Worm (Caenorhabditis elegans) whole organism, young adult: ENCODE results near the gene F11C7.6.

ENCODE experiments used
- B0035.1 ChIP-seq: sonication (generic microtip); optimal IDR thresholded peaks from 2 replicates; lab custom pipeline; 2016; ENCODE audit warnings: missing genetic modification characterization, mild to moderate bottlenecking, missing compliant biosample characterization, missing genotype, missing genetic modification reagents
- B0261.1 ChIP-seq: sonication (generic microtip); optimal IDR thresholded peaks from 2 replicates; lab custom pipeline; 2016; ENCODE audit warnings: mild to moderate bottlenecking, missing genetic modification characterization, moderate library complexity, missing compliant biosample characterization
- B0336.3 ChIP-seq: fragments of 200-800 bp; sonication (Bioruptor generic); IDR thresholded peaks from 2 replicates; pipeline ENCODE4 v1.3.6; 2022; ENCODE audit warnings: missing genetic modification characterization, missing compliant biosample characterization
- D2030.7 ChIP-seq: fragments of 200-800 bp; sonication (Bioruptor generic); IDR thresholded peaks from 2 replicates; pipeline ENCODE4 v1.3.6; 2022; ENCODE audit warnings: missing genetic modification reagents, missing genetic modification characterization, missing compliant biosample characterization
- F49E8.2 ChIP-seq: sonication (generic microtip); optimal IDR thresholded peaks from 3 replicates; lab custom pipeline; 2017; ENCODE audit warnings: missing genetic modification characterization, mild to moderate bottlenecking, missing compliant biosample characterization, antibody characterized with exemption, moderate library complexity; ENCODE audit not compliant: insufficient read depth
- Y53G8AR.9 ChIP-seq: fragments of 200-800 bp; sonication (Bioruptor generic); conservative IDR thresholded peaks from 2 replicates; pipeline ENCODE4 v1.3.6; 2022; ENCODE audit warnings: missing genetic modification reagents, missing genetic modification characterization, missing compliant biosample characterization
- Y56A3A.18 ChIP-seq: fragments of 200-800 bp; sonication (Bioruptor generic); IDR thresholded peaks from 2 replicates; pipeline ENCODE4 v1.3.6; 2022; ENCODE audit warnings: missing genetic modification reagents, missing genetic modification characterization, missing compliant biosample characterization
- ZK185.1 ChIP-seq: sonication (generic microtip); optimal IDR thresholded peaks from 2 replicates; lab custom pipeline; 2016; ENCODE audit warnings: mild to moderate bottlenecking, missing genetic modification characterization, missing compliant biosample characterization; ENCODE audit not compliant: poor library complexity, severe bottlenecking
- akir-1 ChIP-seq: fragments of 200-800 bp; sonication (Bioruptor generic); optimal IDR thresholded peaks from 2 replicates; lab custom pipeline; 2018; ENCODE audit warnings: mild to moderate bottlenecking, missing genetic modification characterization, moderate library complexity, missing compliant biosample characterization
- ama-1 ChIP-seq, 3 experiments: fragments of 150-350 bp in 1 of 3; sonication (generic microtip) in 2 of 3; optimal IDR thresholded peaks; 2 replicates each; lab custom pipeline; 2014 to 2018; ENCODE audit warnings: missing biosample characterization in 2 of 3, missing genetic modification characterization in 2 of 3, missing genetic modification reagents in 2 of 3
- attf-5 ChIP-seq: fragments of 200-800 bp; sonication (Bioruptor generic); optimal IDR thresholded peaks from 2 replicates; lab custom pipeline; 2018; ENCODE audit warnings: mild to moderate bottlenecking, missing genetic modification characterization, missing compliant biosample characterization
- attf-6 ChIP-seq: fragments of 200-800 bp; sonication (Bioruptor generic); IDR thresholded peaks from 2 replicates; pipeline ENCODE4 v1.3.6; 2022; ENCODE audit warnings: missing genetic modification reagents, missing genetic modification characterization, missing compliant biosample characterization
- bed-1 ChIP-seq: fragments of 200-800 bp; sonication (Bioruptor generic); IDR thresholded peaks from 2 replicates; pipeline ENCODE4 v1.3.6; 2022; ENCODE audit warnings: missing genetic modification reagents, missing genetic modification characterization, missing compliant biosample characterization
- bed-2 ChIP-seq: fragments of 200-800 bp; sonication (Bioruptor generic); IDR thresholded peaks from 2 replicates; pipeline ENCODE4 v1.3.6; 2022; ENCODE audit warnings: missing genetic modification reagents, missing genetic modification characterization, missing compliant biosample characterization
- ceh-100 ChIP-seq: fragments of 200-800 bp; sonication (Bioruptor generic); IDR thresholded peaks from 2 replicates; pipeline ENCODE4 v1.3.6; 2022; ENCODE audit warnings: missing genetic modification reagents, missing genetic modification characterization, missing compliant biosample characterization
- ceh-40 ChIP-seq: fragments of 200-800 bp; sonication (Bioruptor generic); IDR thresholded peaks from 2 replicates; pipeline ENCODE4 v1.3.6; 2022; ENCODE audit warnings: missing genetic modification characterization, missing compliant biosample characterization
- chd-7 ChIP-seq: sonication (generic microtip); optimal IDR thresholded peaks from 2 replicates; lab custom pipeline; 2016; ENCODE audit warnings: mild to moderate bottlenecking, missing genetic modification characterization, moderate library complexity, missing compliant biosample characterization
- dpff-1 ChIP-seq: sonication (generic microtip); optimal IDR thresholded peaks from 2 replicates; lab custom pipeline; 2017; ENCODE audit warnings: mild to moderate bottlenecking, missing genetic modification characterization, missing compliant biosample characterization
- dpl-1 ChIP-seq: fragments of 150-350 bp; optimal IDR thresholded peaks from 2 replicates; lab custom pipeline; 2014; ENCODE audit warnings: missing biosample characterization, missing genetic modification reagents, missing genetic modification characterization
- ekl-4 ChIP-seq: fragments of 200-800 bp; sonication (Bioruptor generic); IDR thresholded peaks from 2 replicates; pipeline ENCODE4 v1.3.6; 2022; ENCODE audit warnings: missing genetic modification reagents, missing genetic modification characterization, missing compliant biosample characterization
- gei-17 ChIP-seq: fragments of 200-800 bp; sonication (Bioruptor generic); optimal IDR thresholded peaks from 2 replicates; lab custom pipeline; 2018; ENCODE audit warnings: mild to moderate bottlenecking, missing genetic modification characterization, missing compliant biosample characterization
- him-1 ChIP-seq: sonication (generic microtip); optimal IDR thresholded peaks from 2 replicates; lab custom pipeline; 2016; ENCODE audit warnings: missing genotype, missing genetic modification reagents, missing genetic modification characterization, missing compliant biosample characterization
- hlh-12 ChIP-seq: sonication (generic microtip); optimal IDR thresholded peaks from 2 replicates; lab custom pipeline; 2016; ENCODE audit warnings: missing genetic modification characterization, missing compliant biosample characterization
- hlh-26 ChIP-seq: fragments of 200-800 bp; sonication (Bioruptor generic); conservative IDR thresholded peaks from 2 replicates; pipeline ENCODE4 v1.3.6; 2022; ENCODE audit warnings: missing genetic modification reagents, missing genetic modification characterization, missing compliant biosample characterization
- hrde-1 ChIP-seq: sonication (generic microtip); optimal IDR thresholded peaks from 2 replicates; lab custom pipeline; 2016; ENCODE audit warnings: missing genetic modification characterization, mild to moderate bottlenecking, missing compliant biosample characterization, moderate library complexity, missing genotype, missing genetic modification reagents, borderline replicate concordance
- lin-40 ChIP-seq: sonication (generic microtip); optimal IDR thresholded peaks from 2 replicates; lab custom pipeline; 2016; ENCODE audit warnings: missing genetic modification characterization, mild to moderate bottlenecking, missing compliant biosample characterization, missing genotype, missing genetic modification reagents
- madf-8 ChIP-seq: fragments of 200-800 bp; sonication (Bioruptor generic); conservative IDR thresholded peaks from 2 replicates; pipeline ENCODE4 v1.3.6; 2022; ENCODE audit warnings: missing genetic modification reagents, missing genetic modification characterization, missing compliant biosample characterization
- mcd-1 ChIP-seq: fragments of 200-800 bp; sonication (Bioruptor generic); IDR thresholded peaks from 2 replicates; pipeline ENCODE4 v1.3.6; 2022; ENCODE audit warnings: missing genetic modification reagents, missing genetic modification characterization, missing compliant biosample characterization
- nfya-1 ChIP-seq: sonication (generic microtip); optimal IDR thresholded peaks from 2 replicates; lab custom pipeline; 2017; ENCODE audit warnings: antibody characterized with exemption, missing compliant biosample characterization, missing genetic modification characterization, borderline replicate concordance; ENCODE audit not compliant: insufficient read depth
- nfya-2 ChIP-seq: fragments of 200-800 bp; sonication (Bioruptor generic); IDR thresholded peaks from 2 replicates; pipeline ENCODE4 v1.3.6; 2022; ENCODE audit warnings: missing genetic modification reagents, missing genetic modification characterization, missing compliant biosample characterization
- nfyb-1 ChIP-seq: fragments of 200-800 bp; sonication (Bioruptor generic); IDR thresholded peaks from 2 replicates; pipeline ENCODE4 v1.3.6; 2022; ENCODE audit warnings: missing genetic modification reagents, missing genetic modification characterization, missing compliant biosample characterization
- nhr-90 ChIP-seq: sonication (generic microtip); optimal IDR thresholded peaks from 2 replicates; lab custom pipeline; 2016; ENCODE audit warnings: missing genotype, mild to moderate bottlenecking, missing genetic modification characterization, missing compliant biosample characterization
- pbrm-1 ChIP-seq: fragments of 200-800 bp; sonication (Bioruptor generic); IDR thresholded peaks from 2 replicates; pipeline ENCODE4 v1.3.6; 2022; ENCODE audit warnings: missing genetic modification reagents, missing genetic modification characterization, missing compliant biosample characterization
- pha-4 ChIP-seq: fragments of 150-350 bp; sonication (generic microtip); optimal IDR thresholded peaks from 2 replicates; lab custom pipeline; 2014; ENCODE audit warnings: missing biosample characterization, missing genetic modification reagents, missing genetic modification characterization
- sdz-38 ChIP-seq: sonication (generic microtip); optimal IDR thresholded peaks from 2 replicates; lab custom pipeline; 2016; ENCODE audit warnings: missing genotype, missing genetic modification characterization, missing compliant biosample characterization
- snpc-1.1 ChIP-seq: sonication (generic microtip); optimal IDR thresholded peaks from 2 replicates; lab custom pipeline; 2017; ENCODE audit warnings: missing genetic modification characterization, mild to moderate bottlenecking, missing compliant biosample characterization, antibody characterized with exemption, moderate library complexity, missing genotype, missing genetic modification reagents; ENCODE audit not compliant: insufficient read depth
- snpc-1.3 ChIP-seq: sonication (generic microtip); optimal IDR thresholded peaks from 2 replicates; lab custom pipeline; 2017; ENCODE audit warnings: missing genetic modification characterization, mild to moderate bottlenecking, missing compliant biosample characterization, antibody characterized with exemption, moderate library complexity, missing genotype, missing genetic modification reagents; ENCODE audit not compliant: insufficient read depth
- somi-1 ChIP-seq: fragments of 200-800 bp; sonication (Bioruptor generic); optimal IDR thresholded peaks from 2 replicates; lab custom pipeline; 2018; ENCODE audit warnings: mild to moderate bottlenecking, missing genetic modification characterization, missing compliant biosample characterization
- sptf-2 ChIP-seq: fragments of 200-800 bp; sonication (Bioruptor generic); optimal IDR thresholded peaks from 2 replicates; lab custom pipeline; 2018; ENCODE audit warnings: mild to moderate bottlenecking, missing genetic modification characterization, missing compliant biosample characterization
- tlf-1 ChIP-seq: fragments of 200-800 bp; sonication (Bioruptor generic); optimal IDR thresholded peaks from 2 replicates; lab custom pipeline; 2018; ENCODE audit warnings: mild to moderate bottlenecking, missing genetic modification characterization, missing compliant biosample characterization
- unc-62 ChIP-seq: fragments of 150-350 bp; optimal IDR thresholded peaks from 2 replicates; lab custom pipeline; 2014; ENCODE audit warnings: missing biosample characterization, missing genetic modification reagents, missing genetic modification characterization
- zfh-2 ChIP-seq: fragments of 200-800 bp; sonication (Bioruptor generic); conservative IDR thresholded peaks from 2 replicates; pipeline ENCODE4 v1.3.6; 2022; ENCODE audit warnings: missing genetic modification reagents, missing genetic modification characterization, missing compliant biosample characterization
- ztf-25 ChIP-seq: fragments of 200-800 bp; sonication (Bioruptor generic); IDR thresholded peaks from 2 replicates; pipeline ENCODE4 v1.3.6; 2022; ENCODE audit warnings: missing genetic modification reagents, missing genetic modification characterization, missing compliant biosample characterization

The F11C7.6 gene

DNA sequence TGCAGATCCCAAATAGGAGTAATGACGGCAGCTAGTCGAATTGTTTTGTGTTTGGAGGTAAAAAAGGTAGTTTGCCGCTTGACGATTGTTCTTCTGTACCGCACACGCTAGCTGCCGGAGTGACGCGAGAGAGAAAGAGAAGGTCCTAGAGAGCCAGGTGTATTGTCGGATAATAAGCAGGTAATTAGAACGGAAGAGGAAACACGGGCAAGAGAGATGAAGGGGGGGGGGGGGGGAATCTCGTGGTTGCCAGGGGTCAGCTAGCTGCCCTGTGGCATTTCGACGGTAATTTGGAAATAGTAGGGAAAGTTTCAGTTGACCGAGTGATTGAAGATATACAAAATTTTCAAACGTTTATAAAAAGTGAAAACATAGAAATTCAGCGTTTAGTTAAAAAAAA, 12.5 kb downstream of the F11C7.6 start, which contains the start of gene crb-1:
Gene crb-1, minus strand, starts transcription at position 147 of the 400 bp plus-strand sequence.
- TF ChIP-seq snpc-1.1 (no peak), madf-8 (no peak), hlh-26 (GFP tag; lab: Robert Waterston, UW) (no peak), him-1 (no peak), zfh-2 (GFP tag; lab: Robert Waterston, UW) (no peak), F49E8.2 (tag; lab: Kevin White, UChicago) (no peak), ceh-100 (GFP tag; lab: Robert Waterston, UW) (no peak), hrde-1 (no peak), attf-5 (no peak), sdz-38 (tag; lab: Kevin White, UChicago) (no peak), bed-1 (GFP tag; lab: Robert Waterston, UW) (no peak), unc-62 (GFP tag; lab: Kevin White, UChicago) (no peak), D2030.7 (GFP tag; lab: Robert Waterston, UW) (no peak), dpl-1 (GFP tag; lab: Kevin White, UChicago) (no peak), snpc-1.3 (tag; lab: Kevin White, UChicago) (no peak), akir-1 (GFP tag; lab: Kevin White, UChicago) (no peak)

DNA sequence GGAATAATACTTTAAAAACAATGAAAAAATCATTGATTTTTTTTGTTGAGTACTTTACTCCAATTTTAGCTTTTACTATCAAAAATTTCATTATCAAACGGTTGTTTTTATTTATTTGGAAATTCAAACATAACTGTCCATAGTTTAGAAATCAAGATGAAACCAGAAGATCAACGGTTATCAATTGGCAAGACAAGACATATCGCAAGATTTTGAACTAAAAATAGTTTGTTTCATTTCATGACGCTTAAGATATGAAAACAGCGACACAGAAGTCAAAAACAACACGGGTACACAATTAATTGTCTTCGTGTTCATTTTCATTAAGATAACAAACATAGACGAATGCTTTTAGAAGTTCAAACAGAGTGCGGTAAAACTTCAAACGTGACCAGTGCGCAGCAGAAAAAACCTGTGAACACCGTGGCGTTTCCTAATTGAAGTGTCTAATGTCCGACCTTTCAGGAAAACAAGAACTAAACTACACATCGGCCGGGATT, 16.2 kb downstream of the F11C7.6 start:
- TF ChIP-seq dpl-1 (GFP tag; lab: Kevin White, UChicago) (no peak), nhr-90 (tag; lab: Kevin White, UChicago) (no peak), attf-5 (no peak), B0261.1 (no peak), pha-4 (tag; lab: Kevin White, UChicago) (no peak), sptf-2 (GFP tag; lab: Kevin White, UChicago) (no peak), nfya-2 (no peak), B0336.3 (no peak), bed-2 (GFP tag; lab: Robert Waterston, UW) (no peak), nfya-1 (tag; lab: Kevin White, UChicago) (no peak), sdz-38 (tag; lab: Kevin White, UChicago) (no peak), pbrm-1 (GFP tag; lab: Robert Waterston, UW) (no peak), attf-6 (GFP tag; lab: Robert Waterston, UW) (no peak), tlf-1 (no peak), dpff-1 (tag; lab: Kevin White, UChicago) (no peak), hrde-1 (no peak)

DNA sequence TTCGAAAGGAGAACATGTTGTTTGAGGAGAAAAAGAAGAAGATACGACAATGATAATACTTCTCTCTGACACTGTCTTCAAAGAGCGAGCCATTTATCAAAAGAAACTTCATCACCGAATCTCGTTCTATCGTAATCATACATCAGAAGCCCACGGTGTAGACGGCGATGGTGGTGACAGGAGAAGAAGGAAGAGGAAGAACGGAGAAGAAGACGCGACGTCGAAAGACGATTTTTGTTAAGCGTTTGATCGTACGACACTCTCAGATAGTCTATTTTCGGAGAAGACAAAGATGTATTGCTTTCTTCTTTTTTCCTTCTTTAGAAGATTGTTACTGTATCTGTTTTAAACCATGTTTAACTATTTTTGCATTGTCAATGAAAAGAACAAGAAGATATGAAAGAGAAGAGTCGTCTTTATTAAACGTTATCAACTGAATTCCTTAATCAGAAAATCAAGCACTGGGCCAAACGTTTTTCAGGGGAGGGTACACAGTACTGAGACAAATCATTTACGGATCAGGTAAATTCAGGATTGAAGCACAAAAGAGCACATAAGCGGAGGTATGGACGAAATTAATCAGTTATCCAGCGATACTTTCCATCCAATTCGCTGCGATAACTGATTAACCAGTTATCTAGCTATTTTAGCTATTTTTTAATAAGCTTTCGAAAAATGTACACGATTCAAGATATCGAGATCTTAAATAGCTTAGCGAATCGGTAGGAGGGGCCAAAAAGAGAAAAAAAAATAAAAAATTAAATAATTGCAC, 18.6 kb downstream of the F11C7.6 start:
- TF ChIP-seq Y56A3A.18 (GFP tag; lab: Robert Waterston, UW) = 0 out of 2 replicates have a peak, but pooled peaks have one; percentile 7
- TF ChIP-seq hlh-12 (tag; lab: Kevin White, UChicago) = no peak
- TF ChIP-seq gei-17 (GFP tag; lab: Kevin White, UChicago) = peak; percentile 49
- TF ChIP-seq B0035.1 = no peak
- peak; percentile 11 for TF ChIP-seq somi-1
- TF ChIP-seq ceh-40 (GFP tag; lab: Robert Waterston, UW) = 0 out of 2 replicates have a peak, but pooled peaks have one; percentile 14
- peak; percentile 47 for TF ChIP-seq lin-40 (tag; lab: Kevin White, UChicago)
- TF ChIP-seq nfyb-1 = no peak
- TF ChIP-seq mcd-1 = 0 out of 2 replicates have a peak, but pooled peaks have one; percentile 3
- TF ChIP-seq ama-1 (optimal IDR thresholded peaks at IDR 0.05; lab: Kevin White, UChicago) = peak; percentile 70
- TF ChIP-seq ama-1 (GFP tag; optimal IDR thresholded peaks at IDR 0.05; lab: Kevin White, UChicago) = no peak
- TF ChIP-seq ZK185.1 (tag; lab: Kevin White, UChicago) = peak; percentile 28
- 0 out of 2 replicates have a peak, but pooled peaks have one; percentile 16 for TF ChIP-seq Y53G8AR.9 (GFP tag; lab: Robert Waterston, UW)
- TF ChIP-seq ztf-25 (GFP tag; lab: Robert Waterston, UW) = no peak
- TF ChIP-seq chd-7 (tag; lab: Kevin White, UChicago) = peak; percentile 38
- 0 out of 2 replicates have a peak, but pooled peaks have one; percentile 7 for TF ChIP-seq ekl-4 (GFP tag; lab: Robert Waterston, UW)
- TF ChIP-seq pbrm-1 (GFP tag; lab: Robert Waterston, UW) = peak; percentile 34; the same call in 1 of the 2 replicates
